Fruit fly (Drosophila melanogaster) whole organism, embryonic: ENCODE measurements around the gene Ufsp2.
A peak's percentile ranks its signal among the peaks of the same experiment; 100 is the strongest.

Experiments used
- Ada2b ChIP-seq: fragments of 200-800 bp; sonication (Bioruptor generic); IDR thresholded peaks from 2 replicates; pipeline ENCODE4 v1.3.6; 2022; ENCODE audit warnings: missing biosample characterization, missing genetic modification characterization
- Blimp-1 ChIP-seq: fragments of 200-800 bp; sonication (Bioruptor generic); optimal IDR thresholded peaks from 3 replicates; lab custom pipeline; 2018; ENCODE audit warnings: missing biosample characterization, missing genetic modification characterization, mild to moderate bottlenecking, moderate library complexity, missing genetic modification reagents
- CG10267 ChIP-seq: fragments of 200-800 bp; sonication (Bioruptor generic); optimal IDR thresholded peaks from 2 replicates; lab custom pipeline; 2018; ENCODE audit warnings: missing biosample characterization, mild to moderate bottlenecking, missing genetic modification characterization, moderate library complexity
- CG11093 ChIP-seq: fragments of 200-800 bp; sonication (Bioruptor generic); IDR thresholded peaks from 3 replicates; pipeline ENCODE4 v1.3.6; 2022; ENCODE audit warnings: missing biosample characterization, missing genetic modification characterization
- CG11456 ChIP-seq: fragments of 200-800 bp; sonication (Bioruptor generic); IDR thresholded peaks from 3 replicates; pipeline ENCODE4 v1.3.6; 2022; ENCODE audit warnings: missing biosample characterization, missing genetic modification characterization
- CG11696 ChIP-seq: fragments of 200-800 bp; sonication (Bioruptor generic); IDR thresholded peaks from 2 replicates; pipeline ENCODE4 v1.3.6; 2022; ENCODE audit warnings: missing biosample characterization, missing genetic modification characterization
- CG17328 ChIP-seq: fragments of 200-800 bp; sonication (Bioruptor generic); IDR thresholded peaks from 2 replicates; pipeline ENCODE4 v1.3.6; 2022; ENCODE audit warnings: missing biosample characterization, missing genetic modification characterization
- CG17361 ChIP-seq: fragments of 200-800 bp; sonication (Bioruptor generic); IDR thresholded peaks from 3 replicates; pipeline ENCODE4 v1.3.6; 2022; ENCODE audit warnings: missing biosample characterization, missing genetic modification characterization
- CG17385 ChIP-seq: fragments of 200-800 bp; sonication (Bioruptor generic); optimal IDR thresholded peaks from 3 replicates; lab custom pipeline; 2018; ENCODE audit warnings: missing biosample characterization, mild to moderate bottlenecking, missing genetic modification characterization
- CG17612 ChIP-seq: fragments of 200-800 bp; sonication (Bioruptor generic); IDR thresholded peaks from 2 replicates; pipeline ENCODE4 v1.3.6; 2022; ENCODE audit warnings: missing biosample characterization, missing genetic modification characterization
- CG17829 ChIP-seq: fragments of 200-800 bp; optimal IDR thresholded peaks from 2 replicates; lab custom pipeline; 2019; ENCODE audit warnings: missing biosample characterization, mild to moderate bottlenecking, missing genetic modification characterization, moderate library complexity
- CG1832 ChIP-seq: fragments of 200-800 bp; sonication (Bioruptor generic); optimal IDR thresholded peaks from 2 replicates; lab custom pipeline; 2017; ENCODE audit warnings: missing biosample characterization, mild to moderate bottlenecking, missing genetic modification characterization, inconsistent platforms
- CG2129 ChIP-seq: fragments of 200-800 bp; sonication (Bioruptor generic); IDR thresholded peaks from 2 replicates; pipeline ENCODE4 v1.3.6; 2022; ENCODE audit warnings: missing biosample characterization, missing genetic modification characterization; ENCODE audit not compliant: partially characterized antibody
- CG2875 ChIP-seq: fragments of 200-800 bp; sonication (Bioruptor generic); optimal IDR thresholded peaks from 2 replicates; lab custom pipeline; 2017; ENCODE audit warnings: missing biosample characterization, mild to moderate bottlenecking, missing genetic modification characterization, missing genetic modification reagents
- CG3065 ChIP-seq: fragments of 200-800 bp; sonication (Bioruptor generic); optimal IDR thresholded peaks from 2 replicates; lab custom pipeline; 2016; ENCODE audit warnings: missing biosample characterization, missing genetic modification characterization
- CG31224 ChIP-seq: fragments of 200-800 bp; sonication (Bioruptor generic); IDR thresholded peaks from 2 replicates; pipeline ENCODE4 v1.3.6; 2022; ENCODE audit warnings: missing biosample characterization, missing genetic modification characterization
- CG32532 ChIP-seq: fragments of 200-800 bp; sonication (Bioruptor generic); IDR thresholded peaks from 2 replicates; pipeline ENCODE4 v1.3.6; 2022; ENCODE audit warnings: missing biosample characterization, missing genetic modification characterization
- CG32772 ChIP-seq: fragments of 200-800 bp; sonication (Bioruptor generic); IDR thresholded peaks from 2 replicates; pipeline ENCODE4 v1.3.6; 2022; ENCODE audit warnings: missing biosample characterization, missing genetic modification characterization
- CG3847 ChIP-seq: fragments of 200-800 bp; sonication (Bioruptor generic); IDR thresholded peaks from 2 replicates; pipeline ENCODE4 v1.3.6; 2022; ENCODE audit warnings: missing biosample characterization, missing genetic modification characterization
- CG4282 ChIP-seq: fragments of 200-800 bp; sonication (Bioruptor generic); optimal IDR thresholded peaks from 2 replicates; lab custom pipeline; 2016; ENCODE audit warnings: missing biosample characterization, missing genetic modification characterization
- CG4360 ChIP-seq: fragments of 200-800 bp; sonication (Bioruptor generic); IDR thresholded peaks from 2 replicates; pipeline ENCODE4 v1.3.6; 2022; ENCODE audit warnings: missing biosample characterization, missing genetic modification characterization
- CG6175 ChIP-seq: fragments of 200-800 bp; sonication (Bioruptor generic); IDR thresholded peaks from 3 replicates; pipeline ENCODE4 v1.3.6; 2022; ENCODE audit warnings: missing biosample characterization, missing genetic modification characterization
- CG6683 ChIP-seq: fragments of 200-800 bp; sonication (Bioruptor generic); optimal IDR thresholded peaks from 2 replicates; lab custom pipeline; 2017; ENCODE audit warnings: missing biosample characterization, mild to moderate bottlenecking, missing genetic modification characterization, missing genetic modification reagents
- CG6854 ChIP-seq: fragments of 200-800 bp; sonication (Bioruptor generic); optimal IDR thresholded peaks from 3 replicates; lab custom pipeline; 2017; ENCODE audit warnings: missing biosample characterization, mild to moderate bottlenecking, missing genetic modification characterization
- CG7372 ChIP-seq: fragments of 200-800 bp; sonication (Bioruptor generic); IDR thresholded peaks from 2 replicates; pipeline ENCODE4 v1.3.6; 2022; ENCODE audit warnings: missing biosample characterization, missing genetic modification characterization
- CG9215 ChIP-seq: fragments of 200-800 bp; sonication (Bioruptor generic); IDR thresholded peaks from 2 replicates; pipeline ENCODE4 v1.3.6; 2022; ENCODE audit warnings: missing biosample characterization, missing genetic modification characterization
- CG9876 ChIP-seq: fragments of 200-800 bp; sonication (Bioruptor generic); optimal IDR thresholded peaks from 2 replicates; lab custom pipeline; 2016; ENCODE audit warnings: missing biosample characterization, missing genetic modification characterization
- Doc3 ChIP-seq: fragments of 200-800 bp; sonication (Bioruptor generic); IDR thresholded peaks from 3 replicates; pipeline ENCODE4 v1.3.6; 2022; ENCODE audit warnings: missing biosample characterization, missing genetic modification characterization; ENCODE audit not compliant: partially characterized antibody
- Ets65A ChIP-seq: fragments of 200-800 bp; sonication (Bioruptor generic); peaks from one replicate; lab custom pipeline; 2016; ENCODE audit warnings: missing biosample characterization, missing genetic modification characterization
- H2.0 ChIP-seq: fragments of 200-800 bp; sonication (Bioruptor generic); IDR thresholded peaks from 2 replicates; pipeline ENCODE4 v1.3.6; 2022; ENCODE audit warnings: missing biosample characterization, missing genetic modification characterization
- HmgD ChIP-seq: fragments of 200-800 bp; sonication (Bioruptor generic); optimal IDR thresholded peaks from 3 replicates; lab custom pipeline; 2016; ENCODE audit warnings: missing biosample characterization, missing genetic modification characterization
- Hmx ChIP-seq: fragments of 200-800 bp; sonication (Bioruptor generic); optimal IDR thresholded peaks from 2 replicates; lab custom pipeline; 2016; ENCODE audit warnings: missing biosample characterization, missing genetic modification characterization
- Lhr ChIP-seq: fragments of 200-800 bp; sonication (Bioruptor generic); optimal IDR thresholded peaks from 3 replicates; lab custom pipeline; 2017; ENCODE audit warnings: mild to moderate bottlenecking, missing biosample characterization, missing genetic modification reagents, missing genetic modification characterization
- Lpt ChIP-seq: fragments of >200 bp; optimal IDR thresholded peaks from 2 replicates; lab custom pipeline; 2018; ENCODE audit warnings: missing biosample characterization, missing genetic modification characterization
- Ptx1 ChIP-seq: fragments of 200-800 bp; sonication (Bioruptor generic); IDR thresholded peaks from 2 replicates; pipeline ENCODE4 v1.3.6; 2022; ENCODE audit warnings: missing biosample characterization, missing genetic modification characterization
- Sox102F ChIP-seq: fragments of 200-800 bp; sonication (Bioruptor generic); optimal IDR thresholded peaks from 2 replicates; lab custom pipeline; 2018; ENCODE audit warnings: missing biosample characterization, mild to moderate bottlenecking, missing genetic modification characterization, moderate library complexity
- Xbp1 ChIP-seq: fragments of 200-800 bp; sonication (Bioruptor generic); optimal IDR thresholded peaks from 3 replicates; lab custom pipeline; 2016; ENCODE audit warnings: missing biosample characterization, mild to moderate bottlenecking, missing genetic modification characterization
- cg ChIP-seq: fragments of 200-800 bp; sonication (Bioruptor generic); optimal IDR thresholded peaks from 3 replicates; lab custom pipeline; 2019; ENCODE audit warnings: missing biosample characterization, mild to moderate bottlenecking, missing genetic modification characterization, moderate library complexity
- chif ChIP-seq, 2 experiments: fragments of 200-800 bp; sonication (Bioruptor generic); optimal IDR thresholded peaks; 3 replicates each; lab custom pipeline; 2016; ENCODE audit warnings: missing biosample characterization in 2 of 2, missing genetic modification characterization in 2 of 2
- dmrt11E ChIP-seq: fragments of 200-800 bp; sonication (Bioruptor generic); optimal IDR thresholded peaks from 3 replicates; lab custom pipeline; 2018; ENCODE audit warnings: missing biosample characterization, mild to moderate bottlenecking, missing genetic modification characterization, moderate library complexity
- fd102C ChIP-seq: fragments of 200-800 bp; sonication (Bioruptor generic); optimal IDR thresholded peaks from 2 replicates; lab custom pipeline; 2018; ENCODE audit warnings: missing biosample characterization, mild to moderate bottlenecking, missing genetic modification characterization, moderate library complexity
- jumu ChIP-seq: fragments of 200-800 bp; sonication (Bioruptor generic); optimal IDR thresholded peaks from 3 replicates; lab custom pipeline; 2016; ENCODE audit warnings: missing biosample characterization, missing genetic modification characterization
- pb ChIP-seq: fragments of 200-800 bp; sonication (Bioruptor generic); optimal IDR thresholded peaks from 3 replicates; lab custom pipeline; 2016; ENCODE audit warnings: missing biosample characterization, missing genetic modification characterization
- prd ChIP-seq, 3 experiments: fragments of >200 bp in 2 of 3; fragments of 200-800 bp in 1 of 3; sonication (Bioruptor generic) in 1 of 3; optimal IDR thresholded peaks in 2 of 3; IDR thresholded peaks in 1 of 3; 2 replicates in 2 of 3; 3 replicates in 1 of 3; pipeline versions ENCODE4 v1.3.6 to Lab custom; 2017 to 2022; ENCODE audit warnings: missing biosample characterization in 1 of 3, missing genetic modification characterization in 1 of 3
- ranshi ChIP-seq: fragments of 200-800 bp; sonication (Bioruptor generic); IDR thresholded peaks from 2 replicates; pipeline ENCODE4 v1.3.6; 2022; ENCODE audit warnings: missing biosample characterization, missing genetic modification characterization
- ro ChIP-seq: fragments of 200-800 bp; sonication (Bioruptor generic); IDR thresholded peaks from 2 replicates; pipeline ENCODE4 v1.3.6; 2022; ENCODE audit warnings: missing biosample characterization, missing genetic modification characterization
- row ChIP-seq: fragments of 200-800 bp; sonication (Bioruptor generic); IDR thresholded peaks from 3 replicates; pipeline ENCODE4 v1.3.6; 2022; ENCODE audit warnings: missing biosample characterization, missing genetic modification characterization
- salm ChIP-seq: fragments of 200-800 bp; sonication (Bioruptor generic); optimal IDR thresholded peaks from 2 replicates; lab custom pipeline; 2018; ENCODE audit warnings: missing biosample characterization, mild to moderate bottlenecking, missing genetic modification characterization
- sd ChIP-seq: fragments of 200-800 bp; sonication (Bioruptor generic); optimal IDR thresholded peaks from 3 replicates; lab custom pipeline; 2018; ENCODE audit warnings: missing biosample characterization, mild to moderate bottlenecking, missing genetic modification characterization, moderate library complexity
- sob ChIP-seq: fragments of 200-800 bp; sonication (Bioruptor generic); IDR thresholded peaks from 2 replicates; pipeline ENCODE4 v1.3.6; 2022; ENCODE audit warnings: missing biosample characterization, missing genetic modification characterization
- vfl ChIP-seq: fragments of 200-800 bp; sonication (Bioruptor generic); optimal IDR thresholded peaks from 2 replicates; lab custom pipeline; 2016; ENCODE audit warnings: missing biosample characterization, missing genetic modification characterization

The Ufsp2 gene

dm6 chr3L:15589746-15590145 lies 13.4 kb downstream of the Ufsp2 start:
- TF ChIP-seq Doc3 (GFP tag; lab: Robert Waterston, UW), result no peak
- no peak for TF ChIP-seq CG17361 (GFP tag; lab: Robert Waterston, UW)
- TF ChIP-seq Sox102F (GFP tag; lab: Kevin White, UChicago), result no peak
- TF ChIP-seq CG3065, result no peak
- TF ChIP-seq pb (GFP tag; lab: Kevin White, UChicago), result peak; percentile 29
- no peak for TF ChIP-seq CG10267 (tag; lab: Kevin White, UChicago)
- no peak for TF ChIP-seq CG17385
- no peak for TF ChIP-seq CG3847
- no peak for TF ChIP-seq CG17612
- no peak for TF ChIP-seq Blimp-1 (GFP tag; lab: Kevin White, UChicago)
- TF ChIP-seq CG2129, result no peak
- TF ChIP-seq CG6854, result no peak
- no peak for TF ChIP-seq CG11093 (GFP tag; lab: Robert Waterston, UW)
- no peak for TF ChIP-seq dmrt11E
- no peak for TF ChIP-seq sd (tag; lab: Kevin White, UChicago)
- TF ChIP-seq H2.0 (GFP tag; lab: Robert Waterston, UW), result 0 out of 2 replicates have a peak, but pooled peaks have one; percentile 11
- TF ChIP-seq CG2875, result no peak
- TF ChIP-seq Lhr, result no peak
- no peak for TF ChIP-seq CG31224 (GFP tag; lab: Robert Waterston, UW)
- TF ChIP-seq CG9876 (GFP tag; lab: Kevin White, UChicago), result no peak
- TF ChIP-seq chif (GFP tag; optimal IDR thresholded peaks at IDR 0.05; lab: Kevin White, UChicago), result no peak
- no peak for TF ChIP-seq Xbp1
- TF ChIP-seq sob, result 0 out of 2 replicates have a peak, but pooled peaks have one; percentile 15
- peak; percentile 17; the same call in 1 of the 3 replicates for TF ChIP-seq row (GFP tag; lab: Robert Waterston, UW)
- 0 out of 2 replicates have a peak, but pooled peaks have one; percentile 40 for TF ChIP-seq CG32772 (GFP tag; lab: Robert Waterston, UW)
- TF ChIP-seq CG7372 (GFP tag; lab: Robert Waterston, UW), result no peak
- no peak for TF ChIP-seq CG4282
- no peak for TF ChIP-seq prd (optimal IDR thresholded peaks at IDR 0.05; lab: Kevin White, UChicago)
- 0 out of 3 replicates have a peak, but pooled peaks have one; percentile 11 for TF ChIP-seq prd (GFP tag; IDR thresholded peaks at IDR 0.05; lab: Robert Waterston, UW)
- TF ChIP-seq CG9215 (GFP tag; lab: Robert Waterston, UW), result no peak
- TF ChIP-seq ranshi (GFP tag; lab: Robert Waterston, UW), result no peak
- TF ChIP-seq CG17328, result no peak
- no peak for TF ChIP-seq vfl (GFP tag; lab: Kevin White, UChicago)
- peak; percentile 24; the same call in 1 of the 3 replicates for TF ChIP-seq CG11456 (GFP tag; lab: Robert Waterston, UW)
- TF ChIP-seq cg (GFP tag; lab: Kevin White, UChicago), result no peak
- TF ChIP-seq jumu (GFP tag; lab: Kevin White, UChicago), result peak; percentile 5
- no peak for TF ChIP-seq HmgD (GFP tag; lab: Kevin White, UChicago)
- TF ChIP-seq Ada2b, result 0 out of 2 replicates have a peak, but pooled peaks have one; percentile 23
- TF ChIP-seq CG6683, result no peak
- TF ChIP-seq fd102C, result no peak
- peak; percentile 55 for TF ChIP-seq Ets65A
- 0 out of 2 replicates have a peak, but pooled peaks have one; percentile 25 for TF ChIP-seq Ptx1
- no peak for TF ChIP-seq ro (GFP tag; lab: Robert Waterston, UW)
- 0 out of 2 replicates have a peak, but pooled peaks have one; percentile 16 for TF ChIP-seq CG32532 (GFP tag; lab: Robert Waterston, UW)
- no peak for TF ChIP-seq CG1832 (GFP tag; lab: Kevin White, UChicago)
- TF ChIP-seq salm (tag; lab: Kevin White, UChicago), result no peak
- 0 out of 3 replicates have a peak, but pooled peaks have one; percentile 39 for TF ChIP-seq CG6175 (GFP tag; lab: Robert Waterston, UW)
- TF ChIP-seq Lpt (GFP tag; lab: Kevin White, UChicago), result no peak
- TF ChIP-seq Hmx (GFP tag; lab: Kevin White, UChicago), result no peak
- no peak for TF ChIP-seq CG17829 (tag; lab: Kevin White, UChicago)
- 0 out of 2 replicates have a peak, but pooled peaks have one; percentile 10 for TF ChIP-seq CG4360 (GFP tag; lab: Robert Waterston, UW)
- TF ChIP-seq CG11696, result peak; percentile 81
